Worm (Caenorhabditis elegans) whole organism, young adult: Measurements from ENCODE around the gene agr-1.

Experiments
- madf-8 ChIP-seq: fragments of 200-800 bp; sonication (Bioruptor generic); conservative IDR thresholded peaks from 2 replicates; pipeline ENCODE4 v1.3.6; 2022; ENCODE audit warnings: missing genetic modification reagents, missing genetic modification characterization, missing compliant biosample characterization
- pha-4 ChIP-seq: fragments of 150-350 bp; sonication (generic microtip); optimal IDR thresholded peaks from 2 replicates; lab custom pipeline; 2014; ENCODE audit warnings: missing biosample characterization, missing genetic modification reagents, missing genetic modification characterization

DNA sequence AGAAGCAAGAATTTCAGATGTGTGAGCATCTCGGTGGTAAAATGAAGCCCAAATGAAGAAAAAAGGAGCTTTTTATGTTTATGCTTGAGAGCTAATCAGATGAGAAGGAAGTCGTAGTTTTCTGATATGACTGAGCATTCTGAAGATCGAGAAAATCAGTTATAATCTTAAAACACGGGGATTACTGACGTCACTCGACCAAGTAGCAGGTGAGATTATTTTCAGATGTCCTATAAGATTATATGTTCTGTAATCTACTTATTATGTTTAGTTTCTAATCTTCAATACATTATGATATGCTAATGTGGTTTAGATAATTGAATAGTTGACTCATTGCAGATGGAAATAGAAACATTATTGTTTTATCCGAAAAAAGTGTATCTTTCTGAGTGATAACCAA is 29.2 kb downstream of the agr-1 start, which contains the start of gene ins-14:
- TF ChIP-seq madf-8 (GFP tag; lab: Robert Waterston, UW) (no peak), pha-4 (tag; lab: Kevin White, UChicago) (no peak)
